Fruit fly (Drosophila melanogaster) whole organism, adult: Measurements from ENCODE around the gene Pfdn1.

Source experiments
- CG11617 ChIP-seq: fragments of 200-800 bp; sonication (Bioruptor generic); optimal IDR thresholded peaks from 2 replicates; lab custom pipeline; 2017; ENCODE audit warnings: mild to moderate bottlenecking, missing biosample characterization, missing genetic modification reagents, missing genetic modification characterization
- CG12768 ChIP-seq: fragments of 200-800 bp; sonication (Bioruptor generic); optimal IDR thresholded peaks from 2 replicates; lab custom pipeline; 2017; ENCODE audit warnings: missing biosample characterization, missing genetic modification characterization, mild to moderate bottlenecking, moderate library complexity, missing genetic modification reagents
- CG14711 ChIP-seq: fragments of 200-800 bp; sonication (Bioruptor generic); optimal IDR thresholded peaks from 2 replicates; lab custom pipeline; 2018; ENCODE audit warnings: missing biosample characterization, mild to moderate bottlenecking, missing genetic modification characterization, moderate library complexity
- CG1620 ChIP-seq: fragments of 200-800 bp; sonication (Bioruptor generic); optimal IDR thresholded peaks from 2 replicates; lab custom pipeline; 2016; ENCODE audit warnings: missing biosample characterization, missing genetic modification characterization
- CG33017 ChIP-seq: fragments of 200-800 bp; sonication (Bioruptor generic); optimal IDR thresholded peaks from 2 replicates; lab custom pipeline; 2018; ENCODE audit warnings: missing biosample characterization, mild to moderate bottlenecking, missing genetic modification characterization, moderate library complexity
- CG5204 ChIP-seq: fragments of 200-800 bp; sonication (Bioruptor generic); optimal IDR thresholded peaks from 2 replicates; lab custom pipeline; 2016; ENCODE audit warnings: missing biosample characterization, missing genetic modification characterization
- CG7045 ChIP-seq: fragments of 200-800 bp; sonication (Bioruptor generic); optimal IDR thresholded peaks from 2 replicates; lab custom pipeline; 2017; ENCODE audit warnings: missing biosample characterization, mild to moderate bottlenecking, missing genetic modification characterization
- CG7101 ChIP-seq: fragments of 200-800 bp; sonication (Bioruptor generic); optimal IDR thresholded peaks from 2 replicates; lab custom pipeline; 2018; ENCODE audit warnings: missing biosample characterization, mild to moderate bottlenecking, missing genetic modification characterization, moderate library complexity
- Clk ChIP-seq: fragments of 200-800 bp; sonication (Bioruptor generic); optimal IDR thresholded peaks from 2 replicates; lab custom pipeline; 2017; ENCODE audit warnings: missing biosample characterization, missing genetic modification characterization
- Crg-1 ChIP-seq: fragments of 200-800 bp; sonication (Bioruptor generic); optimal IDR thresholded peaks from 2 replicates; lab custom pipeline; 2016; ENCODE audit warnings: missing biosample characterization, missing genetic modification characterization
- Hr96 ChIP-seq: fragments of 200-800 bp; sonication (Bioruptor generic); optimal IDR thresholded peaks from 2 replicates; lab custom pipeline; 2016; ENCODE audit warnings: missing biosample characterization, missing genetic modification characterization
- Mnt ChIP-seq: fragments of 200-800 bp; sonication (Bioruptor generic); optimal IDR thresholded peaks from 2 replicates; lab custom pipeline; 2016; ENCODE audit warnings: missing biosample characterization, mild to moderate bottlenecking, missing genetic modification characterization
- bab1 ChIP-seq: fragments of 200-800 bp; sonication (Bioruptor generic); optimal IDR thresholded peaks from 3 replicates; lab custom pipeline; 2019; ENCODE audit warnings: missing biosample characterization, mild to moderate bottlenecking, missing genetic modification characterization, moderate library complexity
- cic ChIP-seq: fragments of 200-800 bp; sonication (Bioruptor generic); optimal IDR thresholded peaks from 2 replicates; lab custom pipeline; 2017; ENCODE audit warnings: missing biosample characterization, mild to moderate bottlenecking, missing genetic modification characterization, moderate library complexity
- cnc ChIP-seq, 2 experiments: fragments of >200 bp; optimal IDR thresholded peaks; 2 replicates each; lab custom pipeline; 2017
- kay ChIP-seq: fragments of 200-800 bp; sonication (Bioruptor generic); peaks from one replicate; lab custom pipeline; 2016; ENCODE audit warnings: missing biosample characterization, missing genetic modification characterization, borderline replicate concordance
- ovo ChIP-seq: fragments of 200-800 bp; sonication (Bioruptor generic); optimal IDR thresholded peaks from 2 replicates; lab custom pipeline; 2016; ENCODE audit warnings: missing biosample characterization, missing genetic modification characterization
- pad ChIP-seq: fragments of 200-800 bp; sonication (Bioruptor generic); optimal IDR thresholded peaks from 3 replicates; lab custom pipeline; 2017; ENCODE audit warnings: missing biosample characterization, missing genetic modification characterization, mild to moderate bottlenecking, moderate library complexity, missing genetic modification reagents
- tj ChIP-seq: fragments of 200-800 bp; sonication (Bioruptor generic); optimal IDR thresholded peaks from 3 replicates; lab custom pipeline; 2017; ENCODE audit warnings: missing biosample characterization, mild to moderate bottlenecking, missing genetic modification characterization, moderate library complexity
- toe ChIP-seq: fragments of 200-800 bp; sonication (Bioruptor generic); optimal IDR thresholded peaks from 2 replicates; lab custom pipeline; 2016; ENCODE audit warnings: missing biosample characterization, missing genetic modification characterization

Gene Pfdn1

dm6 chr2L:6053874-6054469 lies 14.9 kb upstream of the Pfdn1 start, which contains the start of gene CG13995:
CG13995 (plus strand) TSS chr2L:6054302.
- no peak for TF ChIP-seq Crg-1 (GFP tag; lab: Kevin White, UChicago)
- no peak for TF ChIP-seq CG5204 (GFP tag; lab: Kevin White, UChicago)
- no peak for TF ChIP-seq cic (GFP tag; lab: Kevin White, UChicago)
- no peak for TF ChIP-seq CG1620 (GFP tag; lab: Kevin White, UChicago)
- no peak for TF ChIP-seq ovo
- no peak for TF ChIP-seq CG14711 (tag; lab: Kevin White, UChicago)
- TF ChIP-seq toe (GFP tag; lab: Kevin White, UChicago), result no peak
- no peak for TF ChIP-seq CG7045 (GFP tag; lab: Kevin White, UChicago)
- TF ChIP-seq CG12768, result no peak
- TF ChIP-seq Hr96, result no peak
- TF ChIP-seq Mnt, result no peak
- no peak for TF ChIP-seq kay
- no peak for TF ChIP-seq tj (GFP tag; lab: Kevin White, UChicago)
- no peak for TF ChIP-seq CG11617
- TF ChIP-seq Clk, result no peak
- no peak for TF ChIP-seq cnc (optimal IDR thresholded peaks at IDR 0.05; lab: Kevin White, UChicago)
- no peak for TF ChIP-seq pad (GFP tag; lab: Kevin White, UChicago)
- TF ChIP-seq CG33017 (tag; lab: Kevin White, UChicago), result no peak
- no peak for TF ChIP-seq CG7101 (tag; lab: Kevin White, UChicago)

dm6 chr2L:6060210-6060609 lies 8.7 kb upstream of the Pfdn1 start, which contains the start of gene CG34180:
CG34180 (plus strand) TSS chr2L:6060510.
- TF ChIP-seq cnc (optimal IDR thresholded peaks at IDR 0.05; lab: Kevin White, UChicago) (no peak), CG33017 (tag; lab: Kevin White, UChicago) (no peak), ovo (no peak)

dm6 chr2L:6062382-6063082 lies 6.3 kb upstream of the Pfdn1 start, which contains the start of the genes ND-51 and CG13994:
ND-51 (minus strand) TSS chr2L:6062757.
CG13994 (plus strand) TSS chr2L:6062989.
- TF ChIP-seq CG33017 (tag; lab: Kevin White, UChicago), result peak; percentile 81
- TF ChIP-seq CG7101 (tag; lab: Kevin White, UChicago), result peak; percentile 79
- TF ChIP-seq Clk, result peak; percentile 81
- TF ChIP-seq cnc (optimal IDR thresholded peaks at IDR 0.05; lab: Kevin White, UChicago), result no peak
- TF ChIP-seq CG14711 (tag; lab: Kevin White, UChicago), result peak; percentile 78
- peak; percentile 86 for TF ChIP-seq bab1 (GFP tag; lab: Kevin White, UChicago)
- no peak for TF ChIP-seq CG5204 (GFP tag; lab: Kevin White, UChicago)
- peak; percentile 85 for TF ChIP-seq CG1620 (GFP tag; lab: Kevin White, UChicago)
- peak; percentile 67 for TF ChIP-seq pad (GFP tag; lab: Kevin White, UChicago)
- TF ChIP-seq tj (GFP tag; lab: Kevin White, UChicago), result peak; percentile 61
- TF ChIP-seq CG7045 (GFP tag; lab: Kevin White, UChicago), result peak; percentile 83
- TF ChIP-seq CG12768, result peak; percentile 76
- TF ChIP-seq ovo, result peak; percentile 74
- peak; percentile 80 for TF ChIP-seq cic (GFP tag; lab: Kevin White, UChicago)
- peak; percentile 94 for TF ChIP-seq toe (GFP tag; lab: Kevin White, UChicago)
- TF ChIP-seq CG11617, result peak; percentile 83
- TF ChIP-seq kay, result no peak
- TF ChIP-seq Crg-1 (GFP tag; lab: Kevin White, UChicago), result peak; percentile 61
- TF ChIP-seq Hr96, result peak; percentile 87
- peak; percentile 77 for TF ChIP-seq Mnt

- TF ChIP-seq Hr96 (peak; percentile 87), cic (GFP tag; lab: Kevin White, UChicago) (peak; percentile 85), cnc (optimal IDR thresholded peaks at IDR 0.05; lab: Kevin White, UChicago) (no peak), tj (GFP tag; lab: Kevin White, UChicago) (peak; percentile 88), CG7045 (GFP tag; lab: Kevin White, UChicago) (peak; percentile 89), Mnt (peak; percentile 78), toe (GFP tag; lab: Kevin White, UChicago) (peak; percentile 54), CG5204 (GFP tag; lab: Kevin White, UChicago) (no peak), CG7101 (tag; lab: Kevin White, UChicago) (peak; percentile 99), bab1 (GFP tag; lab: Kevin White, UChicago) (peak; percentile 99), ovo (no peak), CG14711 (tag; lab: Kevin White, UChicago) (peak; percentile 98), CG33017 (tag; lab: Kevin White, UChicago) (peak; percentile 99), CG1620 (GFP tag; lab: Kevin White, UChicago) (peak; percentile 71), CG11617 (peak; percentile 93), Clk (peak; percentile 67), CG12768 (peak; percentile 97), Crg-1 (GFP tag; lab: Kevin White, UChicago) (peak; percentile 95), kay (no peak), pad (GFP tag; lab: Kevin White, UChicago) (peak; percentile 88)
These were observed 3.1 kb upstream of the Pfdn1 start, which contains the start of the genes Fbw5 and CG9147 for dm6 chr2L:6065823-6066222. Fbw5 (minus strand) TSS chr2L:6065953. CG9147 (plus strand) TSS chr2L:6065997.

dm6 chr2L:6070656-6071231 lies 1.9 kb downstream of the Pfdn1 start, which contains the start of the genes CG9154 and Kr-h2:
CG9154 (minus strand) TSS chr2L:6070686.
Kr-h2 (plus strand) TSS chr2L:6070990.
- peak; percentile 44 for TF ChIP-seq Clk
- no peak for TF ChIP-seq kay
- TF ChIP-seq cnc (optimal IDR thresholded peaks at IDR 0.05; lab: Kevin White, UChicago), result no peak
- peak; percentile 60 for TF ChIP-seq CG12768
- no peak for TF ChIP-seq Hr96
- peak; percentile 64 for TF ChIP-seq Mnt
- peak; percentile 85 for TF ChIP-seq toe (GFP tag; lab: Kevin White, UChicago)
- TF ChIP-seq CG7045 (GFP tag; lab: Kevin White, UChicago), result peak; percentile 74
- peak; percentile 56 for TF ChIP-seq CG1620 (GFP tag; lab: Kevin White, UChicago)
- TF ChIP-seq cic (GFP tag; lab: Kevin White, UChicago), result peak; percentile 14
- peak; percentile 70 for TF ChIP-seq CG14711 (tag; lab: Kevin White, UChicago)
- TF ChIP-seq CG7101 (tag; lab: Kevin White, UChicago), result peak; percentile 68
- TF ChIP-seq Crg-1 (GFP tag; lab: Kevin White, UChicago), result no peak
- TF ChIP-seq CG11617, result peak; percentile 82
- TF ChIP-seq bab1 (GFP tag; lab: Kevin White, UChicago), result peak; percentile 36
- TF ChIP-seq tj (GFP tag; lab: Kevin White, UChicago), result peak; percentile 39
- peak; percentile 35 for TF ChIP-seq ovo
- no peak for TF ChIP-seq CG5204 (GFP tag; lab: Kevin White, UChicago)
- peak; percentile 53 for TF ChIP-seq CG33017 (tag; lab: Kevin White, UChicago)
- peak; percentile 42 for TF ChIP-seq pad (GFP tag; lab: Kevin White, UChicago)
